Fruit fly (Drosophila melanogaster) whole organism, embryonic: ENCODE data around the gene Jon65Aiii.
A peak's percentile ranks its signal among the peaks of the same experiment; 100 is the strongest.

ENCODE experiments used
- Abd-B ChIP-seq: fragments of 200-800 bp; sonication (Bioruptor generic); optimal IDR thresholded peaks from 2 replicates; lab custom pipeline; 2018; ENCODE audit warnings: missing biosample characterization, mild to moderate bottlenecking, missing genetic modification characterization, moderate library complexity
- CG10267 ChIP-seq: fragments of 200-800 bp; sonication (Bioruptor generic); optimal IDR thresholded peaks from 2 replicates; lab custom pipeline; 2018; ENCODE audit warnings: missing biosample characterization, mild to moderate bottlenecking, missing genetic modification characterization, moderate library complexity
- CG10565 ChIP-seq: fragments of 200-800 bp; sonication (Bioruptor generic); optimal IDR thresholded peaks from 3 replicates; lab custom pipeline; 2016; ENCODE audit warnings: missing biosample characterization, mild to moderate bottlenecking, missing genetic modification characterization
- CG10654 ChIP-seq: fragments of 200-800 bp; sonication (Bioruptor generic); optimal IDR thresholded peaks from 2 replicates; lab custom pipeline; 2016; ENCODE audit warnings: missing biosample characterization, missing genetic modification characterization
- CG14860 ChIP-seq: fragments of 200-800 bp; sonication (Bioruptor generic); IDR thresholded peaks from 3 replicates; pipeline ENCODE4 v1.3.6; 2022; ENCODE audit warnings: missing biosample characterization, missing genetic modification characterization; ENCODE audit not compliant: partially characterized antibody
- CG16863 ChIP-seq: fragments of 200-800 bp; sonication (Bioruptor generic); optimal IDR thresholded peaks from 3 replicates; lab custom pipeline; 2016; ENCODE audit warnings: missing biosample characterization, missing genetic modification characterization
- CG17385 ChIP-seq: fragments of 200-800 bp; sonication (Bioruptor generic); optimal IDR thresholded peaks from 3 replicates; lab custom pipeline; 2018; ENCODE audit warnings: missing biosample characterization, mild to moderate bottlenecking, missing genetic modification characterization
- CG17829 ChIP-seq: fragments of 200-800 bp; optimal IDR thresholded peaks from 2 replicates; lab custom pipeline; 2019; ENCODE audit warnings: missing biosample characterization, mild to moderate bottlenecking, missing genetic modification characterization, moderate library complexity
- CG18262 ChIP-seq: fragments of 200-800 bp; optimal IDR thresholded peaks from 3 replicates; lab custom pipeline; 2019; ENCODE audit warnings: missing biosample characterization, mild to moderate bottlenecking, missing genetic modification characterization, moderate library complexity
- CG2129 ChIP-seq: fragments of 200-800 bp; sonication (Bioruptor generic); IDR thresholded peaks from 2 replicates; pipeline ENCODE4 v1.3.6; 2022; ENCODE audit warnings: missing biosample characterization, missing genetic modification characterization; ENCODE audit not compliant: partially characterized antibody
- CG2678 ChIP-seq: fragments of 200-800 bp; sonication (Bioruptor generic); optimal IDR thresholded peaks from 3 replicates; lab custom pipeline; 2019; ENCODE audit warnings: missing biosample characterization, mild to moderate bottlenecking, missing genetic modification characterization, moderate library complexity
- CG30403 ChIP-seq: fragments of 200-800 bp; sonication (Bioruptor generic); optimal IDR thresholded peaks from 3 replicates; lab custom pipeline; 2016; ENCODE audit warnings: missing biosample characterization, missing genetic modification characterization
- CG43689 ChIP-seq: fragments of 200-800 bp; sonication (Bioruptor generic); IDR thresholded peaks from 2 replicates; pipeline ENCODE4 v1.3.6; 2022; ENCODE audit warnings: missing biosample characterization, missing genetic modification characterization
- CG4730 ChIP-seq: fragments of 200-800 bp; sonication (Bioruptor generic); IDR thresholded peaks from 2 replicates; pipeline ENCODE4 v1.3.6; 2022; ENCODE audit warnings: missing biosample characterization, missing genetic modification characterization
- CG6654 ChIP-seq: fragments of 200-800 bp; sonication (Bioruptor generic); optimal IDR thresholded peaks from 2 replicates; lab custom pipeline; 2017; ENCODE audit warnings: missing biosample characterization, mild to moderate bottlenecking, missing genetic modification characterization
- CG7271 ChIP-seq: fragments of 200-800 bp; sonication (Bioruptor generic); optimal IDR thresholded peaks from 2 replicates; lab custom pipeline; 2018; ENCODE audit warnings: missing biosample characterization, mild to moderate bottlenecking, missing genetic modification characterization, moderate library complexity
- CG8359 ChIP-seq: fragments of 200-800 bp; sonication (Bioruptor generic); optimal IDR thresholded peaks from 2 replicates; lab custom pipeline; 2017; ENCODE audit warnings: missing biosample characterization, mild to moderate bottlenecking, missing genetic modification characterization, borderline replicate concordance
- CG8765 ChIP-seq: fragments of 200-800 bp; sonication (Bioruptor generic); IDR thresholded peaks from 2 replicates; pipeline ENCODE4 v1.3.6; 2022; ENCODE audit warnings: missing biosample characterization, missing genetic modification characterization
- CG9727 ChIP-seq: fragments of 200-800 bp; sonication (Bioruptor generic); optimal IDR thresholded peaks from 3 replicates; lab custom pipeline; 2017; ENCODE audit warnings: missing biosample characterization, mild to moderate bottlenecking, missing genetic modification characterization
- CHES-1-like ChIP-seq: fragments of 200-800 bp; sonication (Bioruptor generic); optimal IDR thresholded peaks from 2 replicates; lab custom pipeline; 2016; ENCODE audit warnings: missing biosample characterization, missing genetic modification characterization
- Drgx ChIP-seq: fragments of 200-800 bp; sonication (Bioruptor generic); IDR thresholded peaks from 2 replicates; pipeline ENCODE4 v1.3.6; 2022; ENCODE audit warnings: missing biosample characterization, missing genetic modification characterization
- Fer3 ChIP-seq: fragments of 200-800 bp; sonication (Bioruptor generic); optimal IDR thresholded peaks from 2 replicates; lab custom pipeline; 2018; ENCODE audit warnings: missing biosample characterization, mild to moderate bottlenecking, missing genetic modification characterization, moderate library complexity
- NC2α ChIP-seq: fragments of 200-800 bp; sonication (Bioruptor generic); optimal IDR thresholded peaks from 2 replicates; lab custom pipeline; 2016; ENCODE audit warnings: missing biosample characterization, missing genetic modification characterization
- PHDP ChIP-seq: fragments of 200-800 bp; sonication (Bioruptor generic); optimal IDR thresholded peaks from 3 replicates; lab custom pipeline; 2018; ENCODE audit warnings: missing biosample characterization, mild to moderate bottlenecking, missing genetic modification characterization, moderate library complexity
- Ptx1 ChIP-seq: fragments of 200-800 bp; sonication (Bioruptor generic); IDR thresholded peaks from 2 replicates; pipeline ENCODE4 v1.3.6; 2022; ENCODE audit warnings: missing biosample characterization, missing genetic modification characterization
- Rfx ChIP-seq: fragments of 200-800 bp; sonication (Bioruptor generic); IDR thresholded peaks from 2 replicates; pipeline ENCODE4 v1.3.6; 2022; ENCODE audit warnings: missing biosample characterization, missing genetic modification characterization
- Sox102F ChIP-seq: fragments of 200-800 bp; sonication (Bioruptor generic); optimal IDR thresholded peaks from 2 replicates; lab custom pipeline; 2018; ENCODE audit warnings: missing biosample characterization, mild to moderate bottlenecking, missing genetic modification characterization, moderate library complexity
- Spps ChIP-seq: fragments of 200-800 bp; sonication (Bioruptor generic); optimal IDR thresholded peaks from 2 replicates; lab custom pipeline; 2018; ENCODE audit warnings: missing biosample characterization, mild to moderate bottlenecking, missing genetic modification characterization
- Ssrp ChIP-seq: fragments of 200-800 bp; sonication (Bioruptor generic); optimal IDR thresholded peaks from 2 replicates; lab custom pipeline; 2018; ENCODE audit warnings: missing biosample characterization, mild to moderate bottlenecking, missing genetic modification characterization, moderate library complexity
- al ChIP-seq: fragments of 200-800 bp; sonication (Bioruptor generic); IDR thresholded peaks from 2 replicates; pipeline ENCODE4 v1.3.6; 2022; ENCODE audit warnings: missing biosample characterization, missing genetic modification characterization
- ase ChIP-seq: fragments of 200-800 bp; sonication (Bioruptor generic); IDR thresholded peaks from 3 replicates; pipeline ENCODE4 v1.3.6; 2022; ENCODE audit warnings: missing biosample characterization, missing genetic modification characterization
- bcd ChIP-seq: fragments of 200-800 bp; sonication (Bioruptor generic); optimal IDR thresholded peaks from 2 replicates; lab custom pipeline; 2017; ENCODE audit warnings: missing biosample characterization, mild to moderate bottlenecking, missing genetic modification characterization
- br ChIP-seq: fragments of >200 bp; optimal IDR thresholded peaks from 2 replicates; lab custom pipeline; 2017
- cwo ChIP-seq: fragments of 200-800 bp; sonication (Bioruptor generic); optimal IDR thresholded peaks from 3 replicates; lab custom pipeline; 2017; ENCODE audit warnings: missing biosample characterization, missing genetic modification characterization, mild to moderate bottlenecking, moderate library complexity, missing genetic modification reagents
- da ChIP-seq: fragments of 200-800 bp; sonication (Bioruptor generic); optimal IDR thresholded peaks from 2 replicates; lab custom pipeline; 2016; ENCODE audit warnings: missing biosample characterization, missing genetic modification characterization
- ewg ChIP-seq: fragments of 200-800 bp; sonication (Bioruptor generic); optimal IDR thresholded peaks from 3 replicates; lab custom pipeline; 2017; ENCODE audit warnings: mild to moderate bottlenecking, missing biosample characterization, missing genetic modification reagents, missing genetic modification characterization
- fd102C ChIP-seq: fragments of 200-800 bp; sonication (Bioruptor generic); optimal IDR thresholded peaks from 2 replicates; lab custom pipeline; 2018; ENCODE audit warnings: missing biosample characterization, mild to moderate bottlenecking, missing genetic modification characterization, moderate library complexity
- ftz-f1 ChIP-seq: fragments of 200-800 bp; sonication (Bioruptor generic); optimal IDR thresholded peaks from 2 replicates; lab custom pipeline; 2016; ENCODE audit warnings: missing biosample characterization, missing genetic modification characterization
- gro ChIP-seq: fragments of 200-800 bp; sonication (Bioruptor generic); optimal IDR thresholded peaks from 2 replicates; lab custom pipeline; 2016; ENCODE audit warnings: missing biosample characterization, missing genetic modification characterization
- hkb ChIP-seq, 2 experiments: fragments of 200-800 bp in 1 of 2; fragments of >200 bp in 1 of 2; sonication (Bioruptor generic) in 1 of 2; IDR thresholded peaks in 1 of 2; optimal IDR thresholded peaks in 1 of 2; 2 replicates each; pipeline versions ENCODE4 v1.3.6 to Lab custom; 2017 to 2022; ENCODE audit warnings: missing biosample characterization in 1 of 2, missing genetic modification characterization in 1 of 2
- peb ChIP-seq: fragments of 200-800 bp; sonication (Bioruptor generic); IDR thresholded peaks from 2 replicates; pipeline ENCODE4 v1.3.6; 2022; ENCODE audit warnings: missing biosample characterization, missing genetic modification characterization
- pros ChIP-seq: fragments of 200-800 bp; sonication (Bioruptor generic); optimal IDR thresholded peaks from 3 replicates; lab custom pipeline; 2019; ENCODE audit warnings: missing biosample characterization, mild to moderate bottlenecking, missing genetic modification characterization, moderate library complexity
- psq ChIP-seq: fragments of 200-800 bp; sonication (Bioruptor generic); optimal IDR thresholded peaks from 2 replicates; lab custom pipeline; 2017; ENCODE audit warnings: missing biosample characterization, missing genetic modification characterization
- pzg ChIP-seq: fragments of 200-800 bp; sonication (Bioruptor generic); optimal IDR thresholded peaks from 3 replicates; lab custom pipeline; 2018; ENCODE audit warnings: missing biosample characterization, mild to moderate bottlenecking, missing genetic modification characterization, moderate library complexity
- ranshi ChIP-seq: fragments of 200-800 bp; sonication (Bioruptor generic); IDR thresholded peaks from 2 replicates; pipeline ENCODE4 v1.3.6; 2022; ENCODE audit warnings: missing biosample characterization, missing genetic modification characterization
- schlank ChIP-seq: fragments of 200-800 bp; sonication (Bioruptor generic); optimal IDR thresholded peaks from 2 replicates; lab custom pipeline; 2018; ENCODE audit warnings: missing biosample characterization, mild to moderate bottlenecking, missing genetic modification characterization
- sima ChIP-seq: fragments of 200-800 bp; sonication (Bioruptor generic); optimal IDR thresholded peaks from 2 replicates; lab custom pipeline; 2016; ENCODE audit warnings: missing biosample characterization, missing genetic modification characterization
- sna ChIP-seq: fragments of 200-800 bp; sonication (Bioruptor generic); IDR thresholded peaks from 2 replicates; pipeline ENCODE4 v1.3.6; 2022; ENCODE audit warnings: missing biosample characterization, missing genetic modification characterization; ENCODE audit not compliant: partially characterized antibody
- tin ChIP-seq: fragments of 200-800 bp; sonication (Bioruptor generic); optimal IDR thresholded peaks from 3 replicates; lab custom pipeline; 2016; ENCODE audit warnings: missing biosample characterization, missing genetic modification characterization
- zfh2 ChIP-seq: fragments of 200-800 bp; sonication (Bioruptor generic); optimal IDR thresholded peaks from 2 replicates; lab custom pipeline; 2016; ENCODE audit warnings: missing biosample characterization, missing genetic modification characterization

Gene Jon65Aiii

dm6 chr3L:6094697-6095096 is 44.1 kb downstream of the Jon65Aiii start, which contains the start of the genes CG10467 and loj (continued):
- TF ChIP-seq ftz-f1 = no peak
- TF ChIP-seq NC2α (GFP tag; lab: Kevin White, UChicago) = no peak
- no peak for TF ChIP-seq sima
- peak; percentile 91 for TF ChIP-seq psq
- TF ChIP-seq Ptx1 (GFP tag; lab: Robert Waterston, UW) = peak; percentile 99
- TF ChIP-seq pzg (GFP tag; lab: Kevin White, UChicago) = peak; percentile 63
- TF ChIP-seq CG18262 (tag; lab: Kevin White, UChicago) = peak; percentile 92
- peak; percentile 95 for TF ChIP-seq bcd
- TF ChIP-seq CG4730 (GFP tag; lab: Robert Waterston, UW) = peak; percentile 96
- no peak for TF ChIP-seq br (lab: Kevin White, UChicago)
- TF ChIP-seq Sox102F (GFP tag; lab: Kevin White, UChicago) = peak; percentile 97
- TF ChIP-seq CHES-1-like (GFP tag; lab: Kevin White, UChicago) = peak; percentile 73
- TF ChIP-seq CG9727 = peak; percentile 96
- peak; percentile 32 for TF ChIP-seq da (GFP tag; lab: Kevin White, UChicago)
- peak; percentile 96 for TF ChIP-seq CG10654 (GFP tag; lab: Kevin White, UChicago)
- TF ChIP-seq CG17385 (GFP tag; lab: Kevin White, UChicago) = peak; percentile 85
- TF ChIP-seq CG17829 = peak; percentile 96
- TF ChIP-seq ewg = peak; percentile 90
- TF ChIP-seq tin (GFP tag; lab: Kevin White, UChicago) = peak; percentile 97
- peak; percentile 87 for TF ChIP-seq zfh2 (GFP tag; lab: Kevin White, UChicago)
- peak; percentile 98 for TF ChIP-seq Ssrp
- TF ChIP-seq al (GFP tag; lab: Robert Waterston, UW) = peak; percentile 98
- TF ChIP-seq CG10565 (GFP tag; lab: Kevin White, UChicago) = peak; percentile 50
- peak; percentile 95 for TF ChIP-seq CG8765 (GFP tag; lab: Robert Waterston, UW)
- TF ChIP-seq hkb (optimal IDR thresholded peaks at IDR 0.05; lab: Kevin White, UChicago) = no peak
- TF ChIP-seq hkb (GFP tag; IDR thresholded peaks at IDR 0.05; lab: Robert Waterston, UW) = peak; percentile 90
- TF ChIP-seq cwo (GFP tag; lab: Kevin White, UChicago) = peak; percentile 83
- TF ChIP-seq CG43689 (GFP tag; lab: Robert Waterston, UW) = peak; percentile 87
- peak; percentile 67 for TF ChIP-seq CG16863
- TF ChIP-seq ase (GFP tag; lab: Robert Waterston, UW) = peak; percentile 96
- TF ChIP-seq Fer3 = peak; percentile 97
- TF ChIP-seq Drgx (GFP tag; lab: Robert Waterston, UW) = peak; percentile 81
- TF ChIP-seq CG7271 (tag; lab: Kevin White, UChicago) = peak; percentile 94
- TF ChIP-seq CG10267 (tag; lab: Kevin White, UChicago) = peak; percentile 90
- TF ChIP-seq peb = peak; percentile 92
- peak; percentile 99 for TF ChIP-seq Rfx (GFP tag; lab: Robert Waterston, UW)
- peak; percentile 90 for TF ChIP-seq Spps (tag; lab: Kevin White, UChicago)
- TF ChIP-seq gro (GFP tag; lab: Kevin White, UChicago) = peak; percentile 71
- peak; percentile 63 for TF ChIP-seq CG2129 (GFP tag; lab: Robert Waterston, UW)
- peak; percentile 61; the same call in 2 of the 3 replicates for TF ChIP-seq CG14860 (GFP tag; lab: Robert Waterston, UW)
- TF ChIP-seq CG6654 (GFP tag; lab: Kevin White, UChicago) = peak; percentile 83
- peak; percentile 84 for TF ChIP-seq sna
- peak; percentile 97 for TF ChIP-seq CG30403 (GFP tag; lab: Kevin White, UChicago)
- TF ChIP-seq fd102C = peak; percentile 70
- no peak for TF ChIP-seq pros (GFP tag; lab: Kevin White, UChicago)
- TF ChIP-seq PHDP (tag; lab: Kevin White, UChicago) = peak; percentile 97
- TF ChIP-seq schlank = peak; percentile 64
- TF ChIP-seq Abd-B (GFP tag; lab: Kevin White, UChicago) = peak; percentile 99
- TF ChIP-seq CG2678 = peak; percentile 95
- TF ChIP-seq CG8359 = peak; percentile 67
- peak; percentile 98 for TF ChIP-seq ranshi (GFP tag; lab: Robert Waterston, UW)
